Fruit fly (Drosophila melanogaster) whole organism, adult: ENCODE data around the gene mirr.

Experiments
- CG11617 ChIP-seq: fragments of 200-800 bp; sonication (Bioruptor generic); optimal IDR thresholded peaks from 2 replicates; lab custom pipeline; 2017; ENCODE audit warnings: mild to moderate bottlenecking, missing biosample characterization, missing genetic modification reagents, missing genetic modification characterization
- CG12768 ChIP-seq: fragments of 200-800 bp; sonication (Bioruptor generic); optimal IDR thresholded peaks from 2 replicates; lab custom pipeline; 2017; ENCODE audit warnings: missing biosample characterization, missing genetic modification characterization, mild to moderate bottlenecking, moderate library complexity, missing genetic modification reagents
- CG14711 ChIP-seq: fragments of 200-800 bp; sonication (Bioruptor generic); optimal IDR thresholded peaks from 2 replicates; lab custom pipeline; 2018; ENCODE audit warnings: missing biosample characterization, mild to moderate bottlenecking, missing genetic modification characterization, moderate library complexity
- CG1620 ChIP-seq: fragments of 200-800 bp; sonication (Bioruptor generic); optimal IDR thresholded peaks from 2 replicates; lab custom pipeline; 2016; ENCODE audit warnings: missing biosample characterization, missing genetic modification characterization
- CG33017 ChIP-seq: fragments of 200-800 bp; sonication (Bioruptor generic); optimal IDR thresholded peaks from 2 replicates; lab custom pipeline; 2018; ENCODE audit warnings: missing biosample characterization, mild to moderate bottlenecking, missing genetic modification characterization, moderate library complexity
- CG5204 ChIP-seq: fragments of 200-800 bp; sonication (Bioruptor generic); optimal IDR thresholded peaks from 2 replicates; lab custom pipeline; 2016; ENCODE audit warnings: missing biosample characterization, missing genetic modification characterization
- CG7045 ChIP-seq: fragments of 200-800 bp; sonication (Bioruptor generic); optimal IDR thresholded peaks from 2 replicates; lab custom pipeline; 2017; ENCODE audit warnings: missing biosample characterization, mild to moderate bottlenecking, missing genetic modification characterization
- CG7101 ChIP-seq: fragments of 200-800 bp; sonication (Bioruptor generic); optimal IDR thresholded peaks from 2 replicates; lab custom pipeline; 2018; ENCODE audit warnings: missing biosample characterization, mild to moderate bottlenecking, missing genetic modification characterization, moderate library complexity
- Clk ChIP-seq: fragments of 200-800 bp; sonication (Bioruptor generic); optimal IDR thresholded peaks from 2 replicates; lab custom pipeline; 2017; ENCODE audit warnings: missing biosample characterization, missing genetic modification characterization
- Crg-1 ChIP-seq: fragments of 200-800 bp; sonication (Bioruptor generic); optimal IDR thresholded peaks from 2 replicates; lab custom pipeline; 2016; ENCODE audit warnings: missing biosample characterization, missing genetic modification characterization
- Hr96 ChIP-seq: fragments of 200-800 bp; sonication (Bioruptor generic); optimal IDR thresholded peaks from 2 replicates; lab custom pipeline; 2016; ENCODE audit warnings: missing biosample characterization, missing genetic modification characterization
- Mnt ChIP-seq: fragments of 200-800 bp; sonication (Bioruptor generic); optimal IDR thresholded peaks from 2 replicates; lab custom pipeline; 2016; ENCODE audit warnings: missing biosample characterization, mild to moderate bottlenecking, missing genetic modification characterization
- bab1 ChIP-seq: fragments of 200-800 bp; sonication (Bioruptor generic); optimal IDR thresholded peaks from 3 replicates; lab custom pipeline; 2019; ENCODE audit warnings: missing biosample characterization, mild to moderate bottlenecking, missing genetic modification characterization, moderate library complexity
- cic ChIP-seq: fragments of 200-800 bp; sonication (Bioruptor generic); optimal IDR thresholded peaks from 2 replicates; lab custom pipeline; 2017; ENCODE audit warnings: missing biosample characterization, mild to moderate bottlenecking, missing genetic modification characterization, moderate library complexity
- cnc ChIP-seq, 2 experiments: fragments of >200 bp; optimal IDR thresholded peaks; 2 replicates each; lab custom pipeline; 2017
- kay ChIP-seq: fragments of 200-800 bp; sonication (Bioruptor generic); peaks from one replicate; lab custom pipeline; 2016; ENCODE audit warnings: missing biosample characterization, missing genetic modification characterization, borderline replicate concordance
- ovo ChIP-seq: fragments of 200-800 bp; sonication (Bioruptor generic); optimal IDR thresholded peaks from 2 replicates; lab custom pipeline; 2016; ENCODE audit warnings: missing biosample characterization, missing genetic modification characterization
- pad ChIP-seq: fragments of 200-800 bp; sonication (Bioruptor generic); optimal IDR thresholded peaks from 3 replicates; lab custom pipeline; 2017; ENCODE audit warnings: missing biosample characterization, missing genetic modification characterization, mild to moderate bottlenecking, moderate library complexity, missing genetic modification reagents
- tj ChIP-seq: fragments of 200-800 bp; sonication (Bioruptor generic); optimal IDR thresholded peaks from 3 replicates; lab custom pipeline; 2017; ENCODE audit warnings: missing biosample characterization, mild to moderate bottlenecking, missing genetic modification characterization, moderate library complexity
- toe ChIP-seq: fragments of 200-800 bp; sonication (Bioruptor generic); optimal IDR thresholded peaks from 2 replicates; lab custom pipeline; 2016; ENCODE audit warnings: missing biosample characterization, missing genetic modification characterization

The mirr gene

DNA sequence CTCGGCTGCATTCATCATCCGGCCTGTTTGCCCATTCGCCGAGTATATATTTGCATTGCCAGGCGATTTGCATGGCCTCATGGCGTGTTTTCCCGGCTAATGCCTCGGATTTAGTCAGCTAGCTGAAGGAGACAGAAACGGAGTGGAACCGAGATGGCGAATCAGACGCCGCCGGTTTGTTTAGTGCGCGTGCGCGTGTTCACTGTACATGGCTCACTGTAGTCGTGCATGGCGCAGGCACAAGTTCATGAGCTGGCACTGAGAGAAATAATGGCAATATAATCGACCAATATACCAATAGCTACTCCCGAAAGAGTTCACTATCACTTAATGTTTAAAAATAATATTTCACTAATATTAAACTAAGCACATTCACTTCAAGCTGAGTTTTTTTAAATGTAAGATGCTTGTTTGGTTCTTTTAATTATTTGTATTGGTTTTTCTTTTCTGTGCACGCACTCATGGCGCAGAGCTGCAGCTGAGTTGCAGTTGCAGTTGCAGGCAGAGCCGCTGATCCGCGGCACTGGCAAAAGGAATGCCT lies 20.6 kb upstream of the mirr start:
- no peak for TF ChIP-seq CG11617 (GFP tag; lab: Kevin White, UChicago)
- TF ChIP-seq Hr96 = no peak
- no peak for TF ChIP-seq tj (GFP tag; lab: Kevin White, UChicago)
- TF ChIP-seq cic = no peak
- no peak for TF ChIP-seq CG14711
- no peak for TF ChIP-seq CG33017 (tag; lab: Kevin White, UChicago)
- no peak for TF ChIP-seq toe (GFP tag; lab: Kevin White, UChicago)
- no peak for TF ChIP-seq CG12768 (GFP tag; lab: Kevin White, UChicago)
- TF ChIP-seq Mnt = no peak
- TF ChIP-seq CG7045 (GFP tag; lab: Kevin White, UChicago) = no peak
- no peak for TF ChIP-seq ovo (GFP tag; lab: Kevin White, UChicago)
- no peak for TF ChIP-seq pad
- no peak for TF ChIP-seq CG5204 (GFP tag; lab: Kevin White, UChicago)
- no peak for TF ChIP-seq Crg-1 (GFP tag; lab: Kevin White, UChicago)
- no peak for TF ChIP-seq bab1 (GFP tag; lab: Kevin White, UChicago)
- no peak for TF ChIP-seq kay (GFP tag; lab: Kevin White, UChicago)
- TF ChIP-seq CG7101 (tag; lab: Kevin White, UChicago) = no peak

dm6 chr3L:12673405-12673804 lies 20.0 kb upstream of the mirr start:
- no peak for TF ChIP-seq Crg-1 (GFP tag; lab: Kevin White, UChicago)
- no peak for TF ChIP-seq CG33017 (tag; lab: Kevin White, UChicago)
- no peak for TF ChIP-seq kay (GFP tag; lab: Kevin White, UChicago)
- TF ChIP-seq CG14711 = no peak
- TF ChIP-seq ovo (GFP tag; lab: Kevin White, UChicago) = no peak
- no peak for TF ChIP-seq cnc (optimal IDR thresholded peaks at IDR 0.05; lab: Kevin White, UChicago)
- no peak for TF ChIP-seq CG1620
- no peak for TF ChIP-seq tj (GFP tag; lab: Kevin White, UChicago)
- no peak for TF ChIP-seq CG11617 (GFP tag; lab: Kevin White, UChicago)
- no peak for TF ChIP-seq toe (GFP tag; lab: Kevin White, UChicago)
- no peak for TF ChIP-seq Mnt
- TF ChIP-seq CG12768 (GFP tag; lab: Kevin White, UChicago) = no peak
- TF ChIP-seq CG7045 (GFP tag; lab: Kevin White, UChicago) = no peak
- no peak for TF ChIP-seq cic
- no peak for TF ChIP-seq pad
- no peak for TF ChIP-seq CG7101 (tag; lab: Kevin White, UChicago)
- TF ChIP-seq CG5204 (GFP tag; lab: Kevin White, UChicago) = no peak
- no peak for TF ChIP-seq Clk (GFP tag; lab: Kevin White, UChicago)
- TF ChIP-seq Hr96 = no peak

- no peak for TF ChIP-seq Crg-1 (GFP tag; lab: Kevin White, UChicago)
- TF ChIP-seq Mnt = no peak
- TF ChIP-seq Clk (GFP tag; lab: Kevin White, UChicago) = no peak
- TF ChIP-seq cnc (optimal IDR thresholded peaks at IDR 0.05; lab: Kevin White, UChicago) = no peak
- TF ChIP-seq CG12768 (GFP tag; lab: Kevin White, UChicago) = no peak
- no peak for TF ChIP-seq ovo (GFP tag; lab: Kevin White, UChicago)
- no peak for TF ChIP-seq kay (GFP tag; lab: Kevin White, UChicago)
- TF ChIP-seq toe (GFP tag; lab: Kevin White, UChicago) = no peak
- TF ChIP-seq tj (GFP tag; lab: Kevin White, UChicago) = no peak
- TF ChIP-seq CG11617 (GFP tag; lab: Kevin White, UChicago) = no peak
- no peak for TF ChIP-seq CG7101 (tag; lab: Kevin White, UChicago)
- no peak for TF ChIP-seq CG5204 (GFP tag; lab: Kevin White, UChicago)
- TF ChIP-seq CG7045 (GFP tag; lab: Kevin White, UChicago) = no peak
- TF ChIP-seq pad = no peak
Observed at dm6 chr3L:12675251-12675860, 18.1 kb upstream of the mirr start.

DNA sequence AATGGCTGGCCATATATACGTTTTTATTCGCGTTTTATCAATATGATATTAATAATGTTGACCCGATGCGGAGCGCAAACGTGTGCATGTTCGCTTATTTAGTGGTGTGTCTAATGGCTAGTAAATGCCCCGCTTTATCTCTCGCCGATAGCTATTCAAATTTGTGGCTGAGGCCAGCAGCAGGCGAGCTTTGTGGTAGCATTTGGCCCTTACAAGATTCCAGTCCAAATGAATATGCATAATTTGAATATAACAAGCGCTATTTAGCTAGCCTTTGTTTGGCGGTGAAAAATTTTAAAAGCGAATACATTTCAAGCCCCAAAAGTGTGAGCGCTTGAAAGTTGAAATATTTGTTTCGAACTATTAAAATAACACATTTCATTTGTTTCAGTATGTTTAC lies 17.6 kb upstream of the mirr start:
- TF ChIP-seq CG11617 (GFP tag; lab: Kevin White, UChicago) (no peak), bab1 (GFP tag; lab: Kevin White, UChicago) (no peak), CG12768 (GFP tag; lab: Kevin White, UChicago) (no peak), tj (GFP tag; lab: Kevin White, UChicago) (no peak), CG1620 (no peak), CG7101 (tag; lab: Kevin White, UChicago) (no peak), cnc (optimal IDR thresholded peaks at IDR 0.05; lab: Kevin White, UChicago) (no peak), CG7045 (GFP tag; lab: Kevin White, UChicago) (no peak), cic (no peak), ovo (GFP tag; lab: Kevin White, UChicago) (no peak), Crg-1 (GFP tag; lab: Kevin White, UChicago) (no peak), kay (GFP tag; lab: Kevin White, UChicago) (no peak), toe (GFP tag; lab: Kevin White, UChicago) (no peak), CG5204 (GFP tag; lab: Kevin White, UChicago) (no peak), Mnt (no peak), pad (no peak), CG33017 (tag; lab: Kevin White, UChicago) (no peak), Clk (GFP tag; lab: Kevin White, UChicago) (no peak)

DNA sequence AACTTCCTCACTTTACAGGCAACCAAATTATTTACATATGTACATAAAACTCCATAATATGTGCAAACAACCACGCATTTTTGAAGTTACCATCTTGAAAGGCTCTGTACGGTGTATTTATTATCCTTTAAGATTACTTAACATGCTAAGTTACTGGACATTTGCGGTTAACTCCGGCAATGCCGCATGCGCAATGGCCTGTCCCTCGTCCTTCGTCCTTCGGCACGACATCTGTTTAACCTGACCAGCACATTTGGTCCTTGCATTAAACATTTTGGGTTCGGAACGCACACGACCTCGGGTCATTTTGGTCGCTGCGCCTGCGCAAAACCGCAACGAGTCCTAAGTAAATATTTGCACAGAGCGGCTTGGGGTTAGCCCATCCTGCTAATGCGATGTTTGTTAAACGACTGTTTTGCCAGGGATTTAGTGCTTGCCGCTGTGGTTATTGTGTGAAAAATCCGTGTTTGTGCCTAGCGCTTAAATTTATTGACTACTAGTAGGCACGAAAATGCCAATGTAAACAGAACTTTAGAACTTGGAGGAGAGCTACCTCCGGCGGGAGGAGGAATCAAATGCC lies 16.0 kb upstream of the mirr start:
- no peak for TF ChIP-seq CG7045 (GFP tag; lab: Kevin White, UChicago)
- TF ChIP-seq Hr96 = no peak
- no peak for TF ChIP-seq CG12768 (GFP tag; lab: Kevin White, UChicago)
- TF ChIP-seq tj (GFP tag; lab: Kevin White, UChicago) = no peak
- TF ChIP-seq Clk (GFP tag; lab: Kevin White, UChicago) = no peak
- no peak for TF ChIP-seq Mnt
- no peak for TF ChIP-seq Crg-1 (GFP tag; lab: Kevin White, UChicago)
- TF ChIP-seq CG11617 (GFP tag; lab: Kevin White, UChicago) = no peak
- TF ChIP-seq CG14711 = no peak
- no peak for TF ChIP-seq CG1620
- no peak for TF ChIP-seq ovo (GFP tag; lab: Kevin White, UChicago)
- no peak for TF ChIP-seq bab1 (GFP tag; lab: Kevin White, UChicago)
- TF ChIP-seq kay (GFP tag; lab: Kevin White, UChicago) = no peak
